Worm (Caenorhabditis elegans): Measurements from ENCODE around the gene mdt-27.

ce11 chrV:9232296-9232695 lies 18.8 kb upstream of the mdt-27 start, which contains the start of gene F07C3.3:
- TF ChIP-seq elt-1 (tag; optimal IDR thresholded peaks at IDR 0.05) (no peak), ztf-4 (tag; optimal IDR thresholded peaks at IDR 0.05) (no peak), lin-39 (tag; optimal IDR thresholded peaks at IDR 0.05) (no peak), snpc-4 (tag; optimal IDR thresholded peaks at IDR 0.05) (no peak), lsy-2 (tag; optimal IDR thresholded peaks at IDR 0.05) (no peak), mab-5 (tag; optimal IDR thresholded peaks at IDR 0.05) (no peak)

Measured in whole organism, L2 larva.